Fruit fly (Drosophila melanogaster) whole organism, wandering third instar larva: ENCODE results near the gene CHES-1-like.

ENCODE experiments used
- Abd-B ChIP-seq: fragments of >200 bp; optimal IDR thresholded peaks from 2 replicates; lab custom pipeline; 2017; ENCODE audit warnings: missing biosample characterization, missing genetic modification characterization
- CG32264 ChIP-seq: fragments of 200-800 bp; sonication (Bioruptor generic); optimal IDR thresholded peaks from 2 replicates; lab custom pipeline; 2016; ENCODE audit warnings: missing biosample characterization, missing genetic modification characterization
- CG9705 ChIP-seq: fragments of 200-800 bp; sonication (Bioruptor generic); optimal IDR thresholded peaks from 2 replicates; lab custom pipeline; 2018; ENCODE audit warnings: missing biosample characterization, mild to moderate bottlenecking, missing genetic modification characterization
- CrebA ChIP-seq: fragments of 200-800 bp; sonication (Bioruptor generic); optimal IDR thresholded peaks from 2 replicates; lab custom pipeline; 2016; ENCODE audit warnings: missing biosample characterization, mild to moderate bottlenecking, missing genetic modification characterization, borderline replicate concordance
- Dfd ChIP-seq: fragments of >200 bp; optimal IDR thresholded peaks from 2 replicates; lab custom pipeline; 2017; ENCODE audit warnings: missing biosample characterization, missing genetic modification characterization
- Dif ChIP-seq: fragments of 200-275, 200-300 bp; sonication (Bioruptor generic); optimal IDR thresholded peaks from 2 replicates; lab custom pipeline; 2018; ENCODE audit warnings: missing biosample characterization, missing genetic modification characterization; ENCODE audit not compliant: partially characterized antibody
- GATAd ChIP-seq: sonication (Bioruptor generic); optimal IDR thresholded peaks from 2 replicates; lab custom pipeline; 2016; ENCODE audit warnings: missing biosample characterization, missing genetic modification characterization
- HLH106 ChIP-seq: fragments of 200-800 bp; optimal IDR thresholded peaks from 3 replicates; lab custom pipeline; 2019; ENCODE audit warnings: missing biosample characterization, mild to moderate bottlenecking, missing genetic modification characterization, moderate library complexity
- Hnf4 ChIP-seq: fragments of 200-800 bp; sonication (Bioruptor generic); optimal IDR thresholded peaks from 2 replicates; lab custom pipeline; 2016; ENCODE audit warnings: missing biosample characterization, mild to moderate bottlenecking, missing genetic modification characterization
- Hr78 ChIP-seq: fragments of >200 bp; optimal IDR thresholded peaks from 2 replicates; lab custom pipeline; 2017; ENCODE audit warnings: missing biosample characterization, missing genetic modification characterization
- Hr83 ChIP-seq: fragments of 200-300 bp; sonication (Bioruptor generic); optimal IDR thresholded peaks from 2 replicates; lab custom pipeline; 2016; ENCODE audit warnings: missing biosample characterization, mild to moderate bottlenecking, missing genetic modification characterization, moderate library complexity; ENCODE audit not compliant: poor library complexity, severe bottlenecking
- Jra ChIP-seq: sonication (Bioruptor generic); optimal IDR thresholded peaks from 2 replicates; lab custom pipeline; 2016; ENCODE audit warnings: missing biosample characterization, missing genetic modification characterization
- Mio ChIP-seq: sonication (Bioruptor generic); optimal IDR thresholded peaks from 2 replicates; lab custom pipeline; 2016; ENCODE audit warnings: missing biosample characterization, missing genetic modification characterization
- Myc ChIP-seq: fragments of >200 bp; optimal IDR thresholded peaks from 2 replicates; lab custom pipeline; 2017
- N ChIP-seq: fragments of >200 bp; optimal IDR thresholded peaks from 2 replicates; lab custom pipeline; 2018; ENCODE audit warnings: missing biosample characterization, missing external identifiers, missing genetic modification characterization
- OdsH ChIP-seq: fragments of 200-800 bp; sonication (Bioruptor generic); optimal IDR thresholded peaks from 2 replicates; lab custom pipeline; 2016; ENCODE audit warnings: missing biosample characterization, mild to moderate bottlenecking, missing genetic modification characterization
- Rel ChIP-seq, 2 experiments: fragments of 200-800 bp; sonication (Bioruptor generic) in 1 of 2; optimal IDR thresholded peaks; 2 replicates in 1 of 2; 3 replicates in 1 of 2; lab custom pipeline; 2016 to 2019; ENCODE audit warnings: mild to moderate bottlenecking in 2 of 2, missing biosample characterization in 2 of 2, missing genetic modification characterization in 2 of 2, moderate library complexity in 1 of 2
- Sp1 ChIP-seq: fragments of 200-800 bp; sonication (Bioruptor generic); optimal IDR thresholded peaks from 3 replicates; lab custom pipeline; 2019; ENCODE audit warnings: missing biosample characterization, mild to moderate bottlenecking, missing genetic modification characterization, moderate library complexity
- Vsx2 ChIP-seq: fragments of 200-300, 225-300 bp; sonication (Bioruptor generic); optimal IDR thresholded peaks from 2 replicates; lab custom pipeline; 2018; ENCODE audit warnings: missing biosample characterization, missing genetic modification characterization; ENCODE audit not compliant: partially characterized antibody
- br ChIP-seq: fragments of 200-800 bp; sonication (Bioruptor generic); optimal IDR thresholded peaks from 2 replicates; lab custom pipeline; 2016; ENCODE audit warnings: missing biosample characterization, missing genetic modification characterization
- brk ChIP-seq: fragments of 200-800 bp; sonication (Bioruptor generic); optimal IDR thresholded peaks from 2 replicates; lab custom pipeline; 2016; ENCODE audit warnings: missing biosample characterization, mild to moderate bottlenecking, missing genetic modification characterization
- dl ChIP-seq, 2 experiments: fragments of 175-275, 200-275 bp in 1 of 2; fragments of 200-275 bp in 1 of 2; sonication (Bioruptor generic); optimal IDR thresholded peaks; lab custom pipeline; 2018; ENCODE audit warnings: mild to moderate bottlenecking in 2 of 2, missing biosample characterization in 2 of 2, missing genetic modification characterization in 2 of 2, moderate library complexity in 2 of 2; ENCODE audit not compliant: partially characterized antibody in 2 of 2, insufficient read depth in 1 of 2
- dmrt93B ChIP-seq: fragments of 200-800 bp; sonication (Bioruptor generic); optimal IDR thresholded peaks from 2 replicates; lab custom pipeline; 2018; ENCODE audit warnings: missing biosample characterization, mild to moderate bottlenecking, missing genetic modification characterization
- dsf ChIP-seq: sonication (Bioruptor generic); optimal IDR thresholded peaks from 2 replicates; lab custom pipeline; 2016; ENCODE audit warnings: missing biosample characterization, missing genetic modification characterization, borderline replicate concordance
- ey ChIP-seq: fragments of 200-800 bp; sonication (Bioruptor generic); optimal IDR thresholded peaks from 2 replicates; lab custom pipeline; 2016; ENCODE audit warnings: missing biosample characterization, missing genetic modification characterization
- foxo ChIP-seq, 2 experiments: fragments of 200-800 bp; sonication (Bioruptor generic); optimal IDR thresholded peaks; 2 replicates in 1 of 2; 3 replicates in 1 of 2; lab custom pipeline; 2016 to 2017; ENCODE audit warnings: missing biosample characterization in 2 of 2, missing genetic modification characterization in 2 of 2
- fru ChIP-seq: fragments of 200-800 bp; sonication (Bioruptor generic); optimal IDR thresholded peaks from 3 replicates; lab custom pipeline; 2016; ENCODE audit warnings: missing biosample characterization, mild to moderate bottlenecking, missing genetic modification characterization
- h ChIP-seq: fragments of 200-800 bp; sonication (Bioruptor generic); optimal IDR thresholded peaks from 3 replicates; lab custom pipeline; 2016; ENCODE audit warnings: missing biosample characterization, mild to moderate bottlenecking, missing genetic modification characterization
- jim ChIP-seq: fragments of 175-275, 200-325 bp; sonication (Bioruptor generic); optimal IDR thresholded peaks from 2 replicates; lab custom pipeline; 2016; ENCODE audit warnings: missing biosample characterization, mild to moderate bottlenecking, missing genetic modification characterization
- lola ChIP-seq: fragments of >200 bp; optimal IDR thresholded peaks from 2 replicates; lab custom pipeline; 2017; ENCODE audit warnings: missing biosample characterization, missing genetic modification characterization
- pan ChIP-seq: fragments of >200 bp; optimal IDR thresholded peaks from 2 replicates; lab custom pipeline; 2017
- psq ChIP-seq: fragments of 200-800 bp; sonication (Bioruptor generic); optimal IDR thresholded peaks from 3 replicates; lab custom pipeline; 2017; ENCODE audit warnings: missing biosample characterization, mild to moderate bottlenecking, missing genetic modification characterization, moderate library complexity
- rgr ChIP-seq: fragments of 200-800 bp; sonication (Bioruptor generic); optimal IDR thresholded peaks from 3 replicates; lab custom pipeline; 2016; ENCODE audit warnings: missing biosample characterization, mild to moderate bottlenecking, missing genetic modification characterization
- sage ChIP-seq: fragments of 200-800 bp; sonication (Bioruptor generic); optimal IDR thresholded peaks from 2 replicates; lab custom pipeline; 2016; ENCODE audit warnings: missing biosample characterization, mild to moderate bottlenecking, missing genetic modification characterization
- sv ChIP-seq: fragments of 200-800 bp; sonication (Bioruptor generic); optimal IDR thresholded peaks from 3 replicates; lab custom pipeline; 2016; ENCODE audit warnings: missing biosample characterization, missing genetic modification characterization
- tai ChIP-seq: sonication (Bioruptor generic); optimal IDR thresholded peaks from 2 replicates; lab custom pipeline; 2016; ENCODE audit warnings: missing biosample characterization, missing genetic modification characterization
- usp ChIP-seq: fragments of >200 bp; optimal IDR thresholded peaks from 2 replicates; lab custom pipeline; 2017; ENCODE audit warnings: missing biosample characterization, missing genetic modification characterization
- woc ChIP-seq: sonication (Bioruptor generic); optimal IDR thresholded peaks from 2 replicates; lab custom pipeline; 2016; ENCODE audit warnings: missing biosample characterization, mild to moderate bottlenecking, missing genetic modification characterization

Gene CHES-1-like

dm6 chrX:7695391-7696053 lies 13.7 kb downstream of the CHES-1-like start:
- TF ChIP-seq br = no peak
- peak; percentile 2 for TF ChIP-seq ey
- TF ChIP-seq rgr (GFP tag; lab: Kevin White, UChicago) = peak; percentile 11
- TF ChIP-seq jim (GFP tag; lab: Kevin White, UChicago) = no peak

dm6 chrX:7694868-7695267 lies 14.3 kb downstream of the CHES-1-like start:
- TF ChIP-seq dsf (GFP tag; lab: Kevin White, UChicago) (no peak), HLH106 (tag; lab: Kevin White, UChicago) (no peak), Rel (GFP tag; optimal IDR thresholded peaks at IDR 0.05; lab: Kevin White, UChicago) (no peak), Rel (tag; optimal IDR thresholded peaks at IDR 0.05; lab: Kevin White, UChicago) (peak; percentile 30), brk (GFP tag; lab: Kevin White, UChicago) (no peak), psq (no peak), Hr78 (GFP tag; lab: Kevin White, UChicago) (no peak), CrebA (GFP tag; lab: Kevin White, UChicago) (no peak), sage (GFP tag; lab: Kevin White, UChicago) (no peak), Vsx2 (GFP tag; lab: Kevin White, UChicago) (no peak), Hr83 (peak; percentile 24), Dif (GFP tag; lab: Kevin White, UChicago) (peak; percentile 89), lola (GFP tag; lab: Kevin White, UChicago) (no peak), woc (no peak), GATAd (GFP tag; lab: Kevin White, UChicago) (no peak), Dfd (GFP tag; lab: Kevin White, UChicago) (no peak), N (GFP tag; lab: Kevin White, UChicago) (no peak), dl (GFP tag; optimal IDR thresholded peaks at IDR 0.05; lab: Kevin White, UChicago; ENCODE audit: insufficient read depth in 1 of 2, partially characterized antibody in 2 of 2) (peak; percentile 28 to 80), rgr (GFP tag; lab: Kevin White, UChicago) (no peak), Hnf4 (GFP tag; lab: Kevin White, UChicago) (no peak), dmrt93B (GFP tag; lab: Kevin White, UChicago) (no peak), br (no peak), usp (GFP tag; lab: Kevin White, UChicago) (no peak), Abd-B (GFP tag; lab: Kevin White, UChicago) (no peak), foxo (GFP tag; optimal IDR thresholded peaks at IDR 0.05; lab: Kevin White, UChicago) (no peak), CG9705 (GFP tag; lab: Kevin White, UChicago) (no peak), Sp1 (GFP tag; lab: Kevin White, UChicago) (no peak), Jra (GFP tag; lab: Kevin White, UChicago) (no peak), jim (GFP tag; lab: Kevin White, UChicago) (no peak), Mio (GFP tag; lab: Kevin White, UChicago) (no peak), OdsH (GFP tag; lab: Kevin White, UChicago) (no peak), h (GFP tag; lab: Kevin White, UChicago) (peak; percentile 17), sv (GFP tag; lab: Kevin White, UChicago) (no peak), fru (GFP tag; lab: Kevin White, UChicago) (no peak), ey (no peak), pan (no peak), Myc (no peak), CG32264 (GFP tag; lab: Kevin White, UChicago) (no peak), tai (GFP tag; lab: Kevin White, UChicago) (no peak)

- TF ChIP-seq CrebA (GFP tag; lab: Kevin White, UChicago) (peak; percentile 6), Rel (GFP tag; optimal IDR thresholded peaks at IDR 0.05; lab: Kevin White, UChicago) (no peak), Rel (tag; optimal IDR thresholded peaks at IDR 0.05; lab: Kevin White, UChicago) (peak; percentile 18), GATAd (GFP tag; lab: Kevin White, UChicago) (no peak)
Measured at dm6 chrX:7694207-7694606, 15.0 kb downstream of the CHES-1-like start.
